Worm (Caenorhabditis elegans) whole organism, L2 larva: Measurements from ENCODE around the gene T21C9.13.

ENCODE experiments used
- R02D3.7 ChIP-seq: fragments of 150-350 bp; optimal IDR thresholded peaks from 2 replicates; lab custom pipeline; 2014; ENCODE audit warnings: missing biosample characterization, missing genetic modification characterization
- Y55F3AM.14 ChIP-seq: fragments of 200-800 bp; sonication (Bioruptor generic); optimal IDR thresholded peaks from 2 replicates; lab custom pipeline; 2018; ENCODE audit warnings: mild to moderate bottlenecking, missing genetic modification characterization, missing compliant biosample characterization
- alr-1 ChIP-seq: fragments of 150-350 bp; optimal IDR thresholded peaks from 2 replicates; lab custom pipeline; 2014; ENCODE audit warnings: missing biosample characterization, missing genetic modification characterization
- ceh-82 ChIP-seq: fragments of 150-350 bp; optimal IDR thresholded peaks from 2 replicates; lab custom pipeline; 2014; ENCODE audit warnings: missing biosample characterization, missing genetic modification characterization
- crh-2 ChIP-seq: sonication (generic microtip); optimal IDR thresholded peaks from 2 replicates; lab custom pipeline; 2017; ENCODE audit warnings: missing biosample characterization, missing genetic modification characterization
- dmd-4 ChIP-seq: sonication (generic microtip); optimal IDR thresholded peaks from 2 replicates; lab custom pipeline; 2017; ENCODE audit warnings: missing biosample characterization, missing genetic modification characterization
- egl-27 ChIP-seq: sonication (generic microtip); optimal IDR thresholded peaks from 3 replicates; lab custom pipeline; 2017; ENCODE audit warnings: missing biosample characterization, missing genetic modification reagents, missing genetic modification characterization
- elt-1 ChIP-seq: fragments of 150-350 bp; optimal IDR thresholded peaks from 2 replicates; lab custom pipeline; 2014; ENCODE audit warnings: missing biosample characterization, missing genetic modification characterization
- elt-3 ChIP-seq: sonication (generic microtip); optimal IDR thresholded peaks from 2 replicates; lab custom pipeline; 2017; ENCODE audit warnings: missing biosample characterization, missing genetic modification characterization
- fos-1 ChIP-seq: fragments of 150-350 bp; optimal IDR thresholded peaks from 2 replicates; lab custom pipeline; 2014; ENCODE audit warnings: missing biosample characterization, missing genetic modification characterization
- gmeb-1 ChIP-seq: fragments of 150-350 bp; optimal IDR thresholded peaks from 2 replicates; lab custom pipeline; 2014; ENCODE audit warnings: missing biosample characterization, missing genetic modification characterization
- lin-11 ChIP-seq: fragments of 150-350 bp; sonication (generic microtip); optimal IDR thresholded peaks from 2 replicates; lab custom pipeline; 2014; ENCODE audit warnings: missing biosample characterization, missing genetic modification characterization, inconsistent platforms, mixed read lengths
- lin-39 ChIP-seq: fragments of 150-350 bp; optimal IDR thresholded peaks from 2 replicates; lab custom pipeline; 2014; ENCODE audit warnings: missing biosample characterization, missing genetic modification reagents, missing genetic modification characterization
- mab-5 ChIP-seq: fragments of 150-350 bp; optimal IDR thresholded peaks from 2 replicates; lab custom pipeline; 2014; ENCODE audit warnings: missing biosample characterization, missing genetic modification characterization
- mdl-1 ChIP-seq, 2 experiments: fragments of 150-350 bp in 1 of 2; sonication (generic microtip) in 1 of 2; optimal IDR thresholded peaks; 2 replicates each; lab custom pipeline; 2017; ENCODE audit warnings: missing biosample characterization in 2 of 2, missing genetic modification characterization in 2 of 2
- nhr-10 ChIP-seq: sonication (generic microtip); optimal IDR thresholded peaks from 2 replicates; lab custom pipeline; 2017; ENCODE audit warnings: missing biosample characterization, missing genetic modification characterization
- nhr-129 ChIP-seq: fragments of 150-350 bp; optimal IDR thresholded peaks from 2 replicates; lab custom pipeline; 2014; ENCODE audit warnings: missing biosample characterization, missing genetic modification characterization
- nhr-21 ChIP-seq: fragments of 150-350 bp; optimal IDR thresholded peaks from 2 replicates; lab custom pipeline; 2014; ENCODE audit warnings: missing biosample characterization, missing genetic modification characterization
- nhr-23 ChIP-seq: fragments of 150-350 bp; optimal IDR thresholded peaks from 2 replicates; lab custom pipeline; 2014; ENCODE audit warnings: missing biosample characterization, missing genetic modification reagents, missing genetic modification characterization
- nhr-6 ChIP-seq: fragments of 150-350 bp; optimal IDR thresholded peaks from 2 replicates; lab custom pipeline; 2014; ENCODE audit warnings: missing biosample characterization, missing genetic modification characterization
- sem-4 ChIP-seq: fragments of 150-350 bp; optimal IDR thresholded peaks from 2 replicates; lab custom pipeline; 2014; ENCODE audit warnings: missing biosample characterization, missing genetic modification reagents, missing genetic modification characterization
- skn-1 ChIP-seq: sonication (generic microtip); optimal IDR thresholded peaks from 2 replicates; lab custom pipeline; 2017; ENCODE audit warnings: missing biosample characterization, missing genetic modification characterization
- sma-3 ChIP-seq: sonication (generic microtip); optimal IDR thresholded peaks from 2 replicates; lab custom pipeline; 2016; ENCODE audit warnings: missing genetic modification reagents, missing genetic modification characterization, missing compliant biosample characterization
- sma-9 ChIP-seq, 2 experiments: fragments of 150-350 bp in 1 of 2; sonication (generic microtip) in 1 of 2; optimal IDR thresholded peaks; 2 replicates each; lab custom pipeline; 2014 to 2016; ENCODE audit warnings: missing genetic modification characterization in 2 of 2, mild to moderate bottlenecking in 1 of 2, missing biosample characterization in 1 of 2, missing compliant biosample characterization in 1 of 2, missing genetic modification reagents in 1 of 2, moderate library complexity in 1 of 2
- snpc-4 ChIP-seq: fragments of 150-350 bp; optimal IDR thresholded peaks from 2 replicates; lab custom pipeline; 2014; ENCODE audit warnings: missing biosample characterization, missing genetic modification characterization
- unc-39 ChIP-seq: fragments of 150-350 bp; optimal IDR thresholded peaks from 2 replicates; lab custom pipeline; 2014; ENCODE audit warnings: missing biosample characterization, missing genetic modification characterization
- unc-55 ChIP-seq: fragments of 150-350 bp; sonication (generic microtip); optimal IDR thresholded peaks from 3 replicates; lab custom pipeline; 2014; ENCODE audit warnings: missing biosample characterization, missing genetic modification reagents, missing genetic modification characterization
- zag-1 ChIP-seq: fragments of 150-350 bp; optimal IDR thresholded peaks from 2 replicates; lab custom pipeline; 2014; ENCODE audit warnings: missing biosample characterization, missing genetic modification characterization
- ztf-11 ChIP-seq: sonication (generic microtip); optimal IDR thresholded peaks from 2 replicates; lab custom pipeline; 2017; ENCODE audit warnings: missing biosample characterization, missing genetic modification characterization
- ztf-4 ChIP-seq: fragments of 150-350 bp; optimal IDR thresholded peaks from 2 replicates; lab custom pipeline; 2014; ENCODE audit warnings: missing biosample characterization, missing genetic modification characterization

Gene T21C9.13

DNA sequence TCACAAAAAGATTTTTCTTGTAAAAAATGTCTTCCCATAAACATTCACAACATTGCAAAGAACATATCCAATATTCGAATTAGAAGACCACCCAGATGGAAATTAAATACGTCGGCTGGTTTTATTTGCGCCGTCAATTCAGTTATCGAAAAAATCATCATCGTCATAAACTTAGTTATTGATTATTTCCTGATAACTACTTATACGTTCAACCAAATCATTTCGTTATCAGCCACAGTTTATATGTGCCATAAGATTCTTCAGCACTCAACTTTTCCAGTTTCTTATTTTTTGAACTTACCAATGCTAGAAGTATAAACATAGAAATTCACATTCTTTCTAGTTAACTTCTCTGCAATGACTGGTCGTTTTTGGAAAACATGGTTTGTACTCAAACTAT, 16.4 kb upstream of the T21C9.13 start:
- TF ChIP-seq fos-1 (tag; lab: Kevin White, UChicago) (peak; percentile 83), nhr-6 (no peak), crh-2 (tag; lab: Kevin White, UChicago) (peak; percentile 23), skn-1 (peak; percentile 46), ztf-11 (no peak), sma-9 (GFP tag; optimal IDR thresholded peaks at IDR 0.05; lab: Kevin White, UChicago) (peak; percentile 32), sma-9 (tag; optimal IDR thresholded peaks at IDR 0.05; lab: Kevin White, UChicago) (no peak), gmeb-1 (tag; lab: Kevin White, UChicago) (peak; percentile 5), unc-39 (tag; lab: Kevin White, UChicago) (no peak), dmd-4 (tag; lab: Kevin White, UChicago) (no peak)

DNA sequence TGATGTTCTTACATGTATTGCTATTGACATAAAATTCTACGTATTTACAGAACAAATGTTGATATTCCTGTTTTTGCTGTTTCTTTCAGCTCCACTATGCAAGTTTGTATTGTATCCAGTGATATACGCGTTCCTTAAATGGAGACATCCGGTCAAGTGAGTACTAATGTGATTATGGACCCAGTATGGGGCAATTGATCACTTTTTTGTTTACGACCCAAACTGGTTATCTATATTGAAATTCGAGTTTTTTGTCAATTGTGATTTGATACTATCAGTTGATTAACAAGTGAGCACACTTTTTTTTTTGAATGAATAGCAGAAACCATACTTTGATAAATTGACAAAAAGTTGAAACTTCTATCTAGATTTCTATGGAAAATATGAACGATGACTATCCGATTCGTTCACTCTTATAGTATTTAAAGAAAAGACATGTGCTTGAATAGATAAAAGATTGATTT, 15.2 kb upstream of the T21C9.13 start, which contains the start of gene T21C9.6:
T21C9.6 (plus strand) TSS at position 51 of the 464 bp plus-strand sequence.
- TF ChIP-seq fos-1 (tag; lab: Kevin White, UChicago) (peak; percentile 30), alr-1 (tag; lab: Kevin White, UChicago) (no peak)

DNA sequence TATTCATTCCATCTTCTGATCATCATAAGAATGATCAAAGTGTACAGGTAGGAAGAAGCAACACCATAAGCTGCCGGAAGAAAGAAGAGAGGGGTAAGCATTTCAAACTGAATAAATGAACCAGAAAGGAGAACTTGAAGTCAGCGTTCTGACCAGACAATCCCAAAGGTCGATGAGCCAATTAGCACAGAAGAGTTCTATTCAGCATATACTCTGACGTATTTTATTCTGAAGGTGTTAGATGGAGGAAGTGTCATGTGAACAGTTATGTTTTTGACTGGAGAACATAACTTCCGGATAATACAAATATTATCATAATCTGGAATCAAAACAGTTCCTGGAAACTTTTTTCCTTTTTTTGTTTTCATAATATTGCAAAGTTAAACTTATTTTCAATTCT, 8.4 kb upstream of the T21C9.13 start, which contains the start of gene srg-32:
srg-32 (minus strand) TSS at position 101 of the 400 bp plus-strand sequence.
- TF ChIP-seq Y55F3AM.14 (GFP tag; lab: Kevin White, UChicago) (no peak), zag-1 (tag; lab: Kevin White, UChicago) (no peak), R02D3.7 (tag; lab: Kevin White, UChicago) (no peak), nhr-129 (tag; lab: Kevin White, UChicago) (no peak), mab-5 (tag; lab: Kevin White, UChicago) (no peak), unc-39 (tag; lab: Kevin White, UChicago) (no peak), sma-9 (GFP tag; optimal IDR thresholded peaks at IDR 0.05; lab: Kevin White, UChicago) (no peak), sma-9 (tag; optimal IDR thresholded peaks at IDR 0.05; lab: Kevin White, UChicago) (no peak), ztf-11 (no peak), nhr-10 (no peak), ceh-82 (tag; lab: Kevin White, UChicago) (no peak), gmeb-1 (tag; lab: Kevin White, UChicago) (no peak), elt-1 (no peak), sma-3 (GFP tag; lab: Kevin White, UChicago) (no peak), egl-27 (tag; lab: Kevin White, UChicago) (no peak)

DNA sequence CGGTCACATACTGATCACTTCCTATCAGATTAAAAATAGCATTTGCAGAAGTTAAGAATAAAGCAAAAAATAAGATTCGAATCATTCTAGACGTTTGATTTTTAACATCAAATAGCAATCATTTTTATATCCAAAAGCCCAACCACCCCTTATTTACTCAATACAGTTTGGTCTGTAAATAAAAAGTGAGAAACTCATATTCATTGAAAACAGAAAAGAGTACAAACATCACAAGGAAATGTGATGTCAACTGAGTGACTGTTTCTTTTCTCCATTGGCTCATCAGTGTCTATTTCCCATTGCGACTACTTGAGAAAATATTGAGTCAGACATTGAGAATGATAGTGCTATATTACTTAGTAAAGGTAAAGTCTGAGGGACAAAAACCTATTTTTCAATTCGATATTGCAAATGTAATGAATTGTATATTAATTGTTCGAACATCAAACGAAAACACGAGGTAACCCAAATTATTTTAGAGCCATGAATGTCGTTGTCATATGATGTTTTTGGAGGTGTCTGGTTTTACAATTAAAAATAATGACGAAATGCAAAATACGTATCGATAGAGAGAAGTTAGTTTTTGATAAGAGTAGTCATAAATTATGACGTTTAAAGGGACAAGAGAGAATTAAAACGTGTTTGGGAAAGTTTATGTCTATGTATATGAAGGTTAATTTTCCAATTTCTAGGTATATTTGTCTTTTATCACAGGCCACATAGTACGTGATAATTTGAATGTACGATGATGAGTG, 7.1 kb upstream of the T21C9.13 start, which contains the start of gene ttr-23:
ttr-23 (minus strand) TSS at position 87 of the 755 bp plus-strand sequence.
- TF ChIP-seq nhr-129 (tag; lab: Kevin White, UChicago) = peak; percentile 54
- TF ChIP-seq ztf-4 (tag; lab: Kevin White, UChicago) = no peak
- TF ChIP-seq crh-2 (tag; lab: Kevin White, UChicago) = peak; percentile 32
- TF ChIP-seq sem-4 (tag; lab: Kevin White, UChicago) = no peak
- TF ChIP-seq sma-9 (GFP tag; optimal IDR thresholded peaks at IDR 0.05; lab: Kevin White, UChicago) = no peak
- no peak for TF ChIP-seq sma-9 (tag; optimal IDR thresholded peaks at IDR 0.05; lab: Kevin White, UChicago)
- no peak for TF ChIP-seq nhr-23 (tag; lab: Kevin White, UChicago)
- TF ChIP-seq fos-1 (tag; lab: Kevin White, UChicago) = peak; percentile 44
- TF ChIP-seq mab-5 (tag; lab: Kevin White, UChicago) = no peak
- TF ChIP-seq unc-55 (GFP tag; lab: Kevin White, UChicago) = no peak
- no peak for TF ChIP-seq R02D3.7 (tag; lab: Kevin White, UChicago)
- TF ChIP-seq ztf-11 = no peak

DNA sequence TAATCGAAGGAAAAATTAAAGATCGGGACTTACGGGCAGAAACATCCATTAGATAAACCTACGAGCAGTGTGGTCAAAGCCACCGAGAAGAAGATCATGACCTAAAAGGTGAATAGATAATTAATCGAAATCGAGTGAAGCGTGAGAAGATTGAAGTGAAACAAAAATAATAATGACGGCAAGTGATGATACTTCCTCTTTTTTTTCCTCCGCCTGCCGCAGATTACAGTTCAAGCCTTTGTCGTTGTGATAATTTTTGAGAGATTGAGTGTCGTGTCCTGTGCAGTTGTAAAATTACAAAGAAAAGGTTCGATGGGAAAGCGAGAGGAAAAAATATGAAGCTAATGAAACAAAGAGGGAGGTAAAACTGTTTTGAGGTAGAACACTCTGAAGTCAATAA, 4.6 kb upstream of the T21C9.13 start, which contains the start of gene T21C9.9:
T21C9.9 (minus strand) TSS at position 101 of the 400 bp plus-strand sequence.
- TF ChIP-seq alr-1 (tag; lab: Kevin White, UChicago) = no peak
- no peak for TF ChIP-seq nhr-129 (tag; lab: Kevin White, UChicago)
- TF ChIP-seq snpc-4 (tag; lab: Kevin White, UChicago) = no peak
- no peak for TF ChIP-seq Y55F3AM.14 (GFP tag; lab: Kevin White, UChicago)
- no peak for TF ChIP-seq nhr-6

DNA sequence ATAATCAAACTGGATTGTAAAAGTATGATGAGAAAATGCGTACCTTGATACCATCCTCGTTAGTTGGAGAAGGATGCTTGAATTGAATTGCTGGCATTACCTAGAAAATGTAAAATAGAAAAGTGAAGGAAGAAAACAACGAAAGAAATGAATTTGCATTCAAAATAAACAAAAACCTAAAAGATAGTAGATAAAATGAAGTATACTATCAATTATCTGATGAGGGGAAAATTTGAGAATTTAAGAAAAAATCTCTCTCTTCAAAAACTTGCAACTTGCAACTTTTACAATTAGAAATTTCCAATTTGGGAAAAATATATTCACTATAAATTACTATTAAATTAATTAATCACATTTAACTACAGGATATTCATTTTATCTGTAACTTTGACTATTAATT, 2.3 kb upstream of the T21C9.13 start, which contains the start of gene T21C9.11:
T21C9.11 (minus strand) TSS at position 101 of the 400 bp plus-strand sequence.
- TF ChIP-seq elt-3 (tag; lab: Kevin White, UChicago) (no peak), lin-39 (no peak), mdl-1 (tag; optimal IDR thresholded peaks at IDR 0.05; lab: Kevin White, UChicago) (no peak), nhr-6 (no peak), nhr-10 (no peak), ztf-11 (no peak), lin-11 (tag; lab: Kevin White, UChicago) (no peak), sma-3 (GFP tag; lab: Kevin White, UChicago) (no peak), nhr-21 (tag; lab: Kevin White, UChicago) (no peak)
